Worm (Caenorhabditis elegans) whole organism, L3 larva: Measurements from ENCODE around the gene nrfl-1.

Source experiments
- R02D3.7 ChIP-seq: fragments of 150-350 bp; optimal IDR thresholded peaks from 2 replicates; lab custom pipeline; 2014; ENCODE audit warnings: missing biosample characterization, missing genetic modification characterization
- ZK546.5 ChIP-seq: sonication (generic microtip); optimal IDR thresholded peaks from 2 replicates; lab custom pipeline; 2017; ENCODE audit warnings: missing biosample characterization, missing genetic modification characterization
- aly-2 ChIP-seq: fragments of 150-350 bp; optimal IDR thresholded peaks from 2 replicates; lab custom pipeline; 2014; ENCODE audit warnings: missing biosample characterization, missing genetic modification characterization
- ama-1 ChIP-seq: fragments of 150-350 bp; optimal IDR thresholded peaks from 2 replicates; lab custom pipeline; 2018
- ceh-16 ChIP-seq: sonication (generic microtip); optimal IDR thresholded peaks from 2 replicates; lab custom pipeline; 2017; ENCODE audit warnings: missing biosample characterization, missing genetic modification characterization
- ceh-28 ChIP-seq: fragments of 150-350 bp; optimal IDR thresholded peaks from 2 replicates; lab custom pipeline; 2014; ENCODE audit warnings: missing biosample characterization, missing genetic modification reagents, missing genetic modification characterization
- ceh-82 ChIP-seq: fragments of 150-350 bp; optimal IDR thresholded peaks from 2 replicates; lab custom pipeline; 2014; ENCODE audit warnings: missing biosample characterization, missing genetic modification characterization
- ceh-9 ChIP-seq: sonication (generic microtip); optimal IDR thresholded peaks from 2 replicates; lab custom pipeline; 2018; ENCODE audit warnings: missing biosample characterization, missing genetic modification characterization
- egl-27 ChIP-seq: sonication (generic microtip); optimal IDR thresholded peaks from 4 replicates; lab custom pipeline; 2017; ENCODE audit warnings: missing biosample characterization, missing genetic modification reagents, missing genetic modification characterization
- egl-5 ChIP-seq: fragments of 150-350 bp; optimal IDR thresholded peaks from 2 replicates; lab custom pipeline; 2017; ENCODE audit warnings: missing biosample characterization, missing genetic modification reagents, missing genetic modification characterization, inconsistent platforms
- elt-2 ChIP-seq: sonication (generic microtip); optimal IDR thresholded peaks from 2 replicates; lab custom pipeline; 2016; ENCODE audit warnings: missing genetic modification reagents, mild to moderate bottlenecking, missing genetic modification characterization, missing compliant biosample characterization
- elt-3 ChIP-seq, 3 experiments: fragments of 150-350 bp in 1 of 3; sonication (generic microtip) in 2 of 3; optimal IDR thresholded peaks; 2 replicates in 2 of 3; 4 replicates in 1 of 3; lab custom pipeline; 2014 to 2017; ENCODE audit warnings: missing biosample characterization in 3 of 3, missing genetic modification characterization in 3 of 3
- eor-1 ChIP-seq, 2 experiments: fragments of 150-350 bp; optimal IDR thresholded peaks; 2 replicates each; lab custom pipeline; 2014 to 2018; ENCODE audit warnings: missing biosample characterization in 2 of 2, missing genetic modification characterization in 2 of 2
- fkh-2 ChIP-seq: fragments of 150-350 bp; optimal IDR thresholded peaks from 2 replicates; lab custom pipeline; 2014; ENCODE audit warnings: missing biosample characterization, missing genetic modification reagents, missing genetic modification characterization
- fos-1 ChIP-seq: fragments of 150-350 bp; optimal IDR thresholded peaks from 2 replicates; lab custom pipeline; 2014; ENCODE audit warnings: missing biosample characterization, missing genetic modification characterization
- hmg-11 ChIP-seq: sonication (generic microtip); optimal IDR thresholded peaks from 2 replicates; lab custom pipeline; 2016; ENCODE audit warnings: missing genetic modification characterization, missing compliant biosample characterization
- jun-1 ChIP-seq: fragments of 150-350 bp; optimal IDR thresholded peaks from 2 replicates; lab custom pipeline; 2014; ENCODE audit warnings: missing biosample characterization, missing genetic modification reagents, missing genetic modification characterization
- lin-15B ChIP-seq: fragments of 150-350 bp; optimal IDR thresholded peaks from 2 replicates; lab custom pipeline; 2014; ENCODE audit warnings: missing biosample characterization, missing genetic modification characterization
- lsy-12 ChIP-seq: sonication (generic microtip); optimal IDR thresholded peaks from 2 replicates; lab custom pipeline; 2016; ENCODE audit warnings: mild to moderate bottlenecking, missing genetic modification characterization, missing compliant biosample characterization
- mdl-1 ChIP-seq: fragments of 150-350 bp; optimal IDR thresholded peaks from 2 replicates; lab custom pipeline; 2014; ENCODE audit warnings: missing biosample characterization, missing genetic modification characterization
- mml-1 ChIP-seq: fragments of 150-350 bp; sonication (generic microtip); optimal IDR thresholded peaks from 3 replicates; lab custom pipeline; 2014; ENCODE audit warnings: missing biosample characterization, missing genetic modification characterization
- nfya-1 ChIP-seq: sonication (generic microtip); optimal IDR thresholded peaks from 2 replicates; lab custom pipeline; 2017; ENCODE audit warnings: missing genetic modification characterization, mild to moderate bottlenecking, missing compliant biosample characterization, antibody characterized with exemption, moderate library complexity; ENCODE audit not compliant: insufficient read depth
- nhr-11 ChIP-seq: fragments of 150-350 bp; optimal IDR thresholded peaks from 2 replicates; lab custom pipeline; 2014; ENCODE audit warnings: missing biosample characterization, missing genetic modification characterization
- nhr-23 ChIP-seq: fragments of 150-350 bp; optimal IDR thresholded peaks from 2 replicates; lab custom pipeline; 2014; ENCODE audit warnings: missing biosample characterization, missing genetic modification reagents, missing genetic modification characterization
- nhr-237 ChIP-seq: fragments of 150-350 bp; optimal IDR thresholded peaks from 2 replicates; lab custom pipeline; 2014; ENCODE audit warnings: missing biosample characterization, missing genetic modification characterization
- nhr-25 ChIP-seq: sonication (generic microtip); optimal IDR thresholded peaks from 2 replicates; lab custom pipeline; 2017; ENCODE audit warnings: missing biosample characterization, missing genetic modification characterization
- nhr-28 ChIP-seq: fragments of 150-350 bp; optimal IDR thresholded peaks from 2 replicates; lab custom pipeline; 2014; ENCODE audit warnings: missing biosample characterization, missing genetic modification characterization
- nhr-43 ChIP-seq: sonication (generic microtip); optimal IDR thresholded peaks from 2 replicates; lab custom pipeline; 2016; ENCODE audit warnings: mild to moderate bottlenecking, missing genetic modification characterization, missing compliant biosample characterization; ENCODE audit not compliant: poor library complexity, severe bottlenecking
- nhr-67 ChIP-seq: fragments of 150-350 bp; optimal IDR thresholded peaks from 2 replicates; lab custom pipeline; 2014; ENCODE audit warnings: missing biosample characterization, missing genetic modification characterization
- nhr-76 ChIP-seq: fragments of 150-350 bp; sonication (generic microtip); optimal IDR thresholded peaks from 5 replicates; lab custom pipeline; 2014; ENCODE audit warnings: missing biosample characterization, missing genetic modification characterization
- nhr-77 ChIP-seq: fragments of 150-350 bp; optimal IDR thresholded peaks from 2 replicates; lab custom pipeline; 2014; ENCODE audit warnings: missing biosample characterization, missing genetic modification characterization
- pha-4 ChIP-seq: fragments of 150-350 bp; optimal IDR thresholded peaks from 2 replicates; lab custom pipeline; 2014; ENCODE audit warnings: missing biosample characterization, missing genetic modification reagents, missing genetic modification characterization
- pqm-1 ChIP-seq: fragments of 150-350 bp; optimal IDR thresholded peaks from 2 replicates; lab custom pipeline; 2017; ENCODE audit warnings: missing biosample characterization, missing genetic modification characterization, inconsistent platforms
- skn-1 ChIP-seq: fragments of 150-350 bp; optimal IDR thresholded peaks from 2 replicates; lab custom pipeline; 2014; ENCODE audit warnings: missing biosample characterization, missing genetic modification characterization
- snpc-4 ChIP-seq: fragments of 150-350 bp; optimal IDR thresholded peaks from 2 replicates; lab custom pipeline; 2014; ENCODE audit warnings: missing biosample characterization, missing genetic modification characterization
- tbx-2 ChIP-seq: sonication (generic microtip); optimal IDR thresholded peaks from 2 replicates; lab custom pipeline; 2016; ENCODE audit warnings: mild to moderate bottlenecking, missing genetic modification characterization, missing compliant biosample characterization
- unc-39 ChIP-seq: sonication (generic microtip); optimal IDR thresholded peaks from 4 replicates; lab custom pipeline; 2017; ENCODE audit warnings: missing biosample characterization, missing genetic modification characterization
- zag-1 ChIP-seq: fragments of 150-350 bp; optimal IDR thresholded peaks from 2 replicates; lab custom pipeline; 2014; ENCODE audit warnings: missing biosample characterization, missing genetic modification characterization
- ztf-11 ChIP-seq: fragments of 150-350 bp; optimal IDR thresholded peaks from 2 replicates; lab custom pipeline; 2014; ENCODE audit warnings: missing biosample characterization, missing genetic modification characterization

nrfl-1 gene

ce11 chrIV:9118348-9118747 is 544 bp upstream of the nrfl-1 start:
- TF ChIP-seq aly-2 (tag; lab: Kevin White, UChicago) (no peak), nhr-23 (tag; lab: Kevin White, UChicago) (no peak), ceh-16 (tag; lab: Kevin White, UChicago) (no peak), ZK546.5 (tag; lab: Kevin White, UChicago) (no peak), nhr-237 (tag; lab: Kevin White, UChicago) (no peak), fos-1 (tag; lab: Kevin White, UChicago) (no peak), lsy-12 (tag; lab: Kevin White, UChicago) (no peak), nhr-28 (tag; lab: Kevin White, UChicago) (no peak), egl-27 (tag; lab: Kevin White, UChicago) (no peak), pqm-1 (tag; lab: Kevin White, UChicago) (peak; percentile 14), nhr-43 (tag; lab: Kevin White, UChicago) (no peak), pha-4 (tag; lab: Kevin White, UChicago) (peak; percentile 31), nhr-77 (tag; lab: Kevin White, UChicago) (no peak), unc-39 (tag; lab: Kevin White, UChicago) (no peak), tbx-2 (tag; lab: Kevin White, UChicago) (no peak), ceh-28 (tag; lab: Kevin White, UChicago) (no peak), nhr-11 (tag; lab: Kevin White, UChicago) (no peak), ceh-9 (tag; lab: Kevin White, UChicago) (no peak), snpc-4 (tag; lab: Kevin White, UChicago) (no peak), ama-1 (no peak), elt-2 (tag; lab: Kevin White, UChicago) (peak; percentile 79), nhr-76 (tag; lab: Kevin White, UChicago) (no peak), ztf-11 (tag; lab: Kevin White, UChicago) (no peak), elt-3 (tag; optimal IDR thresholded peaks at IDR 0.05; lab: Kevin White, UChicago) (no peak)

- TF ChIP-seq tbx-2 (tag; lab: Kevin White, UChicago) (no peak), nhr-77 (tag; lab: Kevin White, UChicago) (no peak), lin-15B (tag; lab: Kevin White, UChicago) (no peak), nhr-76 (tag; lab: Kevin White, UChicago) (no peak), fkh-2 (tag; lab: Kevin White, UChicago) (no peak), fos-1 (tag; lab: Kevin White, UChicago) (no peak), ceh-82 (tag; lab: Kevin White, UChicago) (no peak), nhr-67 (tag; lab: Kevin White, UChicago) (no peak), ceh-16 (tag; lab: Kevin White, UChicago) (no peak), R02D3.7 (no peak), jun-1 (no peak), ceh-28 (tag; lab: Kevin White, UChicago) (no peak)
These were observed 1.3 kb downstream of the nrfl-1 start for ce11 chrIV:9120220-9120619.

- TF ChIP-seq elt-3 (tag; optimal IDR thresholded peaks at IDR 0.05; lab: Kevin White, UChicago) = peak in 1 of 3 experiments; percentile 29
- TF ChIP-seq snpc-4 (tag; lab: Kevin White, UChicago) = no peak
- peak; percentile 36 for TF ChIP-seq jun-1
- peak; percentile 31 for TF ChIP-seq lin-15B (tag; lab: Kevin White, UChicago)
- no peak for TF ChIP-seq skn-1 (tag; lab: Kevin White, UChicago)
- TF ChIP-seq egl-5 = peak; percentile 9
- peak; percentile 42 for TF ChIP-seq mdl-1 (tag; lab: Kevin White, UChicago)
- TF ChIP-seq nhr-67 (tag; lab: Kevin White, UChicago) = no peak
- no peak for TF ChIP-seq ceh-28 (tag; lab: Kevin White, UChicago)
- peak; percentile 31 for TF ChIP-seq hmg-11 (tag; lab: Kevin White, UChicago)
- TF ChIP-seq pha-4 (tag; lab: Kevin White, UChicago) = peak; percentile 4
- TF ChIP-seq eor-1 (tag; optimal IDR thresholded peaks at IDR 0.05; lab: Kevin White, UChicago) = no peak
- TF ChIP-seq nhr-76 (tag; lab: Kevin White, UChicago) = no peak
- TF ChIP-seq nhr-43 (tag; lab: Kevin White, UChicago) = peak; percentile 81
- TF ChIP-seq nhr-25 (tag; lab: Kevin White, UChicago) = peak; percentile 63
- TF ChIP-seq zag-1 (tag; lab: Kevin White, UChicago) = no peak
- peak; percentile 46 for TF ChIP-seq nfya-1 (tag; lab: Kevin White, UChicago)
- TF ChIP-seq mml-1 (tag; lab: Kevin White, UChicago) = no peak
- TF ChIP-seq nhr-23 (tag; lab: Kevin White, UChicago) = peak; percentile 65
These were observed 2.7 kb downstream of the nrfl-1 start for ce11 chrIV:9121545-9121944.
